Worm (Caenorhabditis elegans) whole organism, early embryonic: ENCODE data around the gene EEED8.18.

ENCODE experiments used
- B0310.2 ChIP-seq: sonication (generic microtip); optimal IDR thresholded peaks from 2 replicates; lab custom pipeline; 2016; ENCODE audit warnings: mild to moderate bottlenecking, missing genetic modification characterization, missing compliant biosample characterization
- F13C5.2 ChIP-seq: sonication (generic microtip); optimal IDR thresholded peaks from 2 replicates; lab custom pipeline; 2017; ENCODE audit warnings: mild to moderate bottlenecking, missing genetic modification characterization, inconsistent platforms, missing compliant biosample characterization
- aly-1 ChIP-seq: sonication (generic microtip); optimal IDR thresholded peaks from 2 replicates; lab custom pipeline; 2016; ENCODE audit warnings: missing genetic modification characterization, missing compliant biosample characterization
- ama-1 ChIP-seq: fragments of 150-350 bp; optimal IDR thresholded peaks from 2 replicates; lab custom pipeline; 2014
- ceh-13 ChIP-seq: fragments of 200-800 bp; sonication (Bioruptor generic); optimal IDR thresholded peaks from 2 replicates; lab custom pipeline; 2018; ENCODE audit warnings: mild to moderate bottlenecking, missing genetic modification characterization, missing compliant biosample characterization
- ceh-36 ChIP-seq: sonication (generic microtip); optimal IDR thresholded peaks from 2 replicates; lab custom pipeline; 2016; ENCODE audit warnings: missing genetic modification characterization, inconsistent platforms, missing compliant biosample characterization
- ets-7 ChIP-seq: sonication (generic microtip); optimal IDR thresholded peaks from 2 replicates; lab custom pipeline; 2016; ENCODE audit warnings: missing genotype, missing genetic modification characterization, missing compliant biosample characterization
- flt-1 ChIP-seq: fragments of 200-800 bp; sonication (Bioruptor generic); IDR thresholded peaks from 2 replicates; pipeline ENCODE4 v1.3.6; 2022; ENCODE audit warnings: missing genetic modification characterization, missing compliant biosample characterization
- hmbx-1 ChIP-seq: sonication (generic microtip); optimal IDR thresholded peaks from 2 replicates; lab custom pipeline; 2016; ENCODE audit warnings: mild to moderate bottlenecking, missing genetic modification characterization, missing compliant biosample characterization
- hmg-4 ChIP-seq: fragments of 200-800 bp; sonication (Bioruptor generic); optimal IDR thresholded peaks from 2 replicates; lab custom pipeline; 2018; ENCODE audit warnings: mild to moderate bottlenecking, missing genetic modification characterization, missing compliant biosample characterization
- hnd-1 ChIP-seq: sonication (generic microtip); optimal IDR thresholded peaks from 2 replicates; lab custom pipeline; 2016; ENCODE audit warnings: missing genetic modification characterization, missing compliant biosample characterization
- pes-1 ChIP-seq: fragments of 200-800 bp; sonication (Bioruptor generic); IDR thresholded peaks from 2 replicates; pipeline ENCODE4 v1.3.6; 2022; ENCODE audit warnings: missing genetic modification reagents, missing genetic modification characterization, missing compliant biosample characterization
- scrt-1 ChIP-seq: fragments of 200-800 bp; sonication (Bioruptor generic); IDR thresholded peaks from 2 replicates; pipeline ENCODE4 v1.3.6; 2022; ENCODE audit warnings: missing genetic modification characterization, missing compliant biosample characterization
- sea-1 ChIP-seq: fragments of 200-800 bp; sonication (Bioruptor generic); conservative IDR thresholded peaks from 2 replicates; pipeline ENCODE4 v1.3.6; 2022; ENCODE audit warnings: missing genetic modification characterization, missing compliant biosample characterization
- tbx-11 ChIP-seq: fragments of 200-800 bp; sonication (Bioruptor generic); IDR thresholded peaks from 2 replicates; pipeline ENCODE4 v1.3.6; 2022; ENCODE audit warnings: missing genetic modification characterization, missing compliant biosample characterization
- tbx-37 ChIP-seq: fragments of 200-800 bp; sonication (Bioruptor generic); conservative IDR thresholded peaks from 2 replicates; pipeline ENCODE4 v1.3.6; 2022; ENCODE audit warnings: missing genetic modification reagents, missing genetic modification characterization, missing compliant biosample characterization
- tra-4 ChIP-seq: sonication (generic microtip); optimal IDR thresholded peaks from 2 replicates; lab custom pipeline; 2017; ENCODE audit warnings: missing genetic modification characterization, missing compliant biosample characterization

The EEED8.18 gene

ce11 chrII:5395594-5395993 is 16.8 kb downstream of the EEED8.18 start, which contains the start of gene pink-1:
TSS of gene pink-1 (minus strand) at chrII:5395694.
- no peak for TF ChIP-seq hnd-1 (tag; lab: Kevin White, UChicago)
- TF ChIP-seq tra-4 (tag; lab: Kevin White, UChicago), result no peak
- no peak for TF ChIP-seq pes-1 (GFP tag; lab: Robert Waterston, UW)
- TF ChIP-seq flt-1 (GFP tag; lab: Robert Waterston, UW), result no peak
- TF ChIP-seq hmbx-1 (tag; lab: Kevin White, UChicago), result no peak
- no peak for TF ChIP-seq aly-1 (tag; lab: Kevin White, UChicago)
- TF ChIP-seq ceh-13 (GFP tag; lab: Kevin White, UChicago), result no peak

- no peak for TF ChIP-seq hnd-1 (tag; lab: Kevin White, UChicago)
- TF ChIP-seq flt-1 (GFP tag; lab: Robert Waterston, UW), result no peak
- no peak for TF ChIP-seq F13C5.2 (tag; lab: Kevin White, UChicago)
- no peak for TF ChIP-seq sea-1 (GFP tag; lab: Robert Waterston, UW)
- TF ChIP-seq scrt-1 (GFP tag; lab: Robert Waterston, UW), result no peak
These were observed 19.3 kb downstream of the EEED8.18 start, which contains the start of gene brap-2 for ce11 chrII:5393090-5393489. TSS of gene brap-2 (minus strand) at chrII:5393190.

- no peak for TF ChIP-seq ama-1
- TF ChIP-seq tbx-37 (GFP tag; lab: Robert Waterston, UW), result no peak
- no peak for TF ChIP-seq aly-1 (tag; lab: Kevin White, UChicago)
- TF ChIP-seq pes-1 (GFP tag; lab: Robert Waterston, UW), result no peak
- TF ChIP-seq F13C5.2 (tag; lab: Kevin White, UChicago), result no peak
These were observed 21.0 kb downstream of the EEED8.18 start for ce11 chrII:5391447-5391846.

- TF ChIP-seq tbx-37 (GFP tag; lab: Robert Waterston, UW) (peak; percentile 45; the same call in 1 of the 2 replicates), flt-1 (GFP tag; lab: Robert Waterston, UW) (no peak), ceh-36 (peak; percentile 30), hmbx-1 (tag; lab: Kevin White, UChicago) (peak; percentile 7), hnd-1 (tag; lab: Kevin White, UChicago) (no peak), hmg-4 (GFP tag; lab: Kevin White, UChicago) (no peak), tbx-11 (GFP tag; lab: Robert Waterston, UW) (no peak), B0310.2 (tag; lab: Kevin White, UChicago) (no peak), pes-1 (GFP tag; lab: Robert Waterston, UW) (peak; percentile 66), sea-1 (GFP tag; lab: Robert Waterston, UW) (no peak), aly-1 (tag; lab: Kevin White, UChicago) (no peak), ceh-13 (GFP tag; lab: Kevin White, UChicago) (no peak), scrt-1 (GFP tag; lab: Robert Waterston, UW) (no peak), F13C5.2 (tag; lab: Kevin White, UChicago) (peak; percentile 56), ama-1 (no peak), ets-7 (tag; lab: Kevin White, UChicago) (peak; percentile 20), tra-4 (tag; lab: Kevin White, UChicago) (no peak)
These were observed 22.5 kb downstream of the EEED8.18 start, which contains the start of gene ndx-6 for ce11 chrII:5389831-5390323. TSS of gene ndx-6 (minus strand) at chrII:5389881.

ce11 chrII:5388786-5389421 is 23.5 kb downstream of the EEED8.18 start, which contains the start of gene rsp-4:
TSS of gene rsp-4 (minus strand) at chrII:5388836.
- no peak for TF ChIP-seq flt-1 (GFP tag; lab: Robert Waterston, UW)
- TF ChIP-seq ceh-36, result no peak
- TF ChIP-seq tra-4 (tag; lab: Kevin White, UChicago), result no peak
- no peak for TF ChIP-seq sea-1 (GFP tag; lab: Robert Waterston, UW)
- no peak for TF ChIP-seq tbx-11 (GFP tag; lab: Robert Waterston, UW)
- TF ChIP-seq pes-1 (GFP tag; lab: Robert Waterston, UW), result no peak
- no peak for TF ChIP-seq B0310.2 (tag; lab: Kevin White, UChicago)
- no peak for TF ChIP-seq tbx-37 (GFP tag; lab: Robert Waterston, UW)
- no peak for TF ChIP-seq hmg-4 (GFP tag; lab: Kevin White, UChicago)

- TF ChIP-seq tbx-37 (GFP tag; lab: Robert Waterston, UW) (no peak), scrt-1 (GFP tag; lab: Robert Waterston, UW) (no peak), pes-1 (GFP tag; lab: Robert Waterston, UW) (no peak), B0310.2 (tag; lab: Kevin White, UChicago) (no peak), hmg-4 (GFP tag; lab: Kevin White, UChicago) (no peak)
These were observed 25.2 kb downstream of the EEED8.18 start, which contains the start of gene ccpp-6 for ce11 chrII:5387217-5387616. TSS of gene ccpp-6 (minus strand) at chrII:5387317.

- TF ChIP-seq hnd-1 (tag; lab: Kevin White, UChicago) (no peak), sea-1 (GFP tag; lab: Robert Waterston, UW) (no peak), hmg-4 (GFP tag; lab: Kevin White, UChicago) (no peak), tbx-37 (GFP tag; lab: Robert Waterston, UW) (no peak), B0310.2 (tag; lab: Kevin White, UChicago) (no peak), hmbx-1 (tag; lab: Kevin White, UChicago) (no peak), aly-1 (tag; lab: Kevin White, UChicago) (no peak), F13C5.2 (tag; lab: Kevin White, UChicago) (no peak), ceh-13 (GFP tag; lab: Kevin White, UChicago) (no peak), tra-4 (tag; lab: Kevin White, UChicago) (no peak), flt-1 (GFP tag; lab: Robert Waterston, UW) (no peak), scrt-1 (GFP tag; lab: Robert Waterston, UW) (no peak), ama-1 (no peak), pes-1 (GFP tag; lab: Robert Waterston, UW) (no peak), ceh-36 (no peak), tbx-11 (GFP tag; lab: Robert Waterston, UW) (no peak), ets-7 (tag; lab: Kevin White, UChicago) (no peak)
These were observed 28.1 kb downstream of the EEED8.18 start for ce11 chrII:5384282-5384681.
